Worm (Caenorhabditis elegans) whole organism, late embryonic: ENCODE measurements around the gene nlp-33.

Experiments
- F13H6.1 ChIP-seq: sonication (generic microtip); optimal IDR thresholded peaks from 2 replicates; lab custom pipeline; 2016; ENCODE audit warnings: missing genetic modification characterization, missing compliant biosample characterization
- ahr-1 ChIP-seq: sonication (generic microtip); optimal IDR thresholded peaks from 2 replicates; lab custom pipeline; 2016; ENCODE audit warnings: missing genetic modification characterization, missing compliant biosample characterization
- ama-1 ChIP-seq: fragments of 150-350 bp; optimal IDR thresholded peaks from 2 replicates; lab custom pipeline; 2014
- ceh-18 ChIP-seq: sonication (generic microtip); optimal IDR thresholded peaks from 2 replicates; lab custom pipeline; 2016; ENCODE audit warnings: missing genetic modification characterization, missing compliant biosample characterization
- gmeb-2 ChIP-seq: sonication (generic microtip); optimal IDR thresholded peaks from 2 replicates; lab custom pipeline; 2016; ENCODE audit warnings: missing genetic modification characterization, inconsistent platforms, missing compliant biosample characterization
- hlh-13 ChIP-seq: fragments of 200-800 bp; sonication (Bioruptor generic); optimal IDR thresholded peaks from 2 replicates; lab custom pipeline; 2018; ENCODE audit warnings: mild to moderate bottlenecking, missing genetic modification characterization, missing compliant biosample characterization
- hlh-30 ChIP-seq: sonication (generic microtip); optimal IDR thresholded peaks from 2 replicates; lab custom pipeline; 2017; ENCODE audit warnings: antibody characterized with exemption, missing genetic modification characterization, missing compliant biosample characterization; ENCODE audit not compliant: insufficient read depth
- hlh-6 ChIP-seq: sonication (generic microtip); optimal IDR thresholded peaks from 2 replicates; lab custom pipeline; 2016; ENCODE audit warnings: missing genotype, missing genetic modification characterization, missing compliant biosample characterization
- nfya-1 ChIP-seq: sonication (generic microtip); optimal IDR thresholded peaks from 2 replicates; lab custom pipeline; 2017; ENCODE audit warnings: missing genetic modification characterization, mild to moderate bottlenecking, missing compliant biosample characterization, antibody characterized with exemption, moderate library complexity
- pha-4 ChIP-seq: fragments of 150-350 bp; optimal IDR thresholded peaks from 2 replicates; lab custom pipeline; 2018; ENCODE audit warnings: missing biosample characterization, missing genetic modification reagents, missing genetic modification characterization
- pros-1 ChIP-seq: fragments of 150-350 bp; optimal IDR thresholded peaks from 2 replicates; lab custom pipeline; 2014; ENCODE audit warnings: missing biosample characterization, missing genetic modification reagents, missing genetic modification characterization
- tbx-7 ChIP-seq: sonication (generic microtip); optimal IDR thresholded peaks from 2 replicates; lab custom pipeline; 2016; ENCODE audit warnings: missing genotype, missing genetic modification characterization, missing compliant biosample characterization

ce11 chrV:11098599-11098998 lies 48.5 kb upstream of the nlp-33 start, which contains the start of gene cdkl-1:
- no peak for TF ChIP-seq hlh-13 (GFP tag; lab: Kevin White, UChicago)
- TF ChIP-seq pha-4 (tag; lab: Kevin White, UChicago): no peak
- TF ChIP-seq pros-1 (tag; lab: Kevin White, UChicago): no peak
- TF ChIP-seq hlh-6 (tag; lab: Kevin White, UChicago): no peak
- TF ChIP-seq gmeb-2 (tag; lab: Kevin White, UChicago): no peak
- no peak for TF ChIP-seq ahr-1 (tag; lab: Kevin White, UChicago)
- TF ChIP-seq nfya-1 (tag; lab: Kevin White, UChicago): no peak
- TF ChIP-seq hlh-30 (tag; lab: Kevin White, UChicago): no peak
- TF ChIP-seq ama-1 (lab: Kevin White, UChicago): no peak
- TF ChIP-seq F13H6.1 (tag; lab: Kevin White, UChicago): no peak
- no peak for TF ChIP-seq ceh-18
- no peak for TF ChIP-seq tbx-7 (tag; lab: Kevin White, UChicago)
